Worm (Caenorhabditis elegans) whole organism, mixed stage, embryonic: ENCODE measurements around the gene thoc-7.

ENCODE experiments used
- pha-4 ChIP-seq: fragments of 150-350 bp; optimal IDR thresholded peaks from 2 replicates; lab custom pipeline; 2018; ENCODE audit warnings: missing biosample characterization, missing genetic modification reagents, missing genetic modification characterization
- snpc-4 ChIP-seq: fragments of 150-350 bp; optimal IDR thresholded peaks from 2 replicates; lab custom pipeline; 2014; ENCODE audit warnings: missing biosample characterization, missing genetic modification characterization

DNA sequence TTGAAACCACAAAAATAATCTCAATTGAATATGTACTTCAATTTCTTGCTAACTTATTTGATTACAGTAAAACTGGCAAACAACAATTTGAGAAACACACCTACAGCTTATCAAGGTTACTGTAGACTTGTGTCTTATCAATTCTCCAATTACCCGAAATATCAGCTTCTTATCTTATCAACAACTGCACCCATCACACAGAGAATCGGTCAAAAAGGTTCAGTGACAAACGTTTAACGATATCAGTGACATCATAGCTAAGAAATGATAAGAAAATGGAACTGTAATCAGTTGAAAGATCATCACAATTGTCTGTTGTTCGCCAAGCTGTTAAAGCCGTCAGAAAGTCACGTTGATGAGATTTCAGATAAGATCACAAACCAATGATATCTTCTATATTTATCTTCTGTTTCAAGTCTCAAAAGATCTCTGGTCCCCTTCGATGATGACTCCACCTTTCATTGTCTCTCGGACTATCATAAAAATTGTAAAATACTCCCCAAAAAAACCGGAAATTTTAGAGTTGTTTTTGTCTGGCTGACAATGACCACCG lies 36.7 kb downstream of the thoc-7 start:
- TF ChIP-seq snpc-4 (no peak), pha-4 (tag; lab: Kevin White, UChicago) (peak; percentile 9)
